Fruit fly (Drosophila melanogaster) whole organism, embryonic: Measurements from ENCODE around the gene CG1640.

Experiments used
- CG10565 ChIP-seq: fragments of 200-800 bp; sonication (Bioruptor generic); optimal IDR thresholded peaks from 3 replicates; lab custom pipeline; 2016; ENCODE audit warnings: missing biosample characterization, mild to moderate bottlenecking, missing genetic modification characterization
- CG11723 ChIP-seq: fragments of 200-800 bp; sonication (Bioruptor generic); optimal IDR thresholded peaks from 2 replicates; lab custom pipeline; 2017; ENCODE audit warnings: missing biosample characterization, mild to moderate bottlenecking, missing genetic modification characterization
- CG12104 ChIP-seq: fragments of 200-800 bp; sonication (Bioruptor generic); optimal IDR thresholded peaks from 3 replicates; lab custom pipeline; 2016; ENCODE audit warnings: missing biosample characterization, missing genetic modification characterization
- CG1233 ChIP-seq: fragments of 200-800 bp; sonication (Bioruptor generic); optimal IDR thresholded peaks from 4 replicates; lab custom pipeline; 2018; ENCODE audit warnings: missing biosample characterization, mild to moderate bottlenecking, missing genetic modification characterization
- CG14441 ChIP-seq: fragments of 200-800 bp; sonication (Bioruptor generic); IDR thresholded peaks from 2 replicates; pipeline ENCODE4 v1.3.6; 2022; ENCODE audit warnings: missing biosample characterization, missing genetic modification characterization
- CG14860 ChIP-seq: fragments of 200-800 bp; sonication (Bioruptor generic); IDR thresholded peaks from 3 replicates; pipeline ENCODE4 v1.3.6; 2022; ENCODE audit warnings: missing biosample characterization, missing genetic modification characterization; ENCODE audit not compliant: partially characterized antibody
- CG1647 ChIP-seq: fragments of 200-800 bp; sonication (Bioruptor generic); optimal IDR thresholded peaks from 3 replicates; lab custom pipeline; 2016; ENCODE audit warnings: missing biosample characterization, missing genetic modification characterization
- CG16863 ChIP-seq: fragments of 200-800 bp; sonication (Bioruptor generic); optimal IDR thresholded peaks from 3 replicates; lab custom pipeline; 2016; ENCODE audit warnings: missing biosample characterization, missing genetic modification characterization
- CG17385 ChIP-seq: fragments of 200-800 bp; sonication (Bioruptor generic); optimal IDR thresholded peaks from 3 replicates; lab custom pipeline; 2018; ENCODE audit warnings: missing biosample characterization, mild to moderate bottlenecking, missing genetic modification characterization
- CG18011 ChIP-seq: fragments of 200-800 bp; sonication (Bioruptor generic); optimal IDR thresholded peaks from 2 replicates; lab custom pipeline; 2017; ENCODE audit warnings: missing biosample characterization, missing genetic modification characterization, mild to moderate bottlenecking, moderate library complexity, missing genotype
- CG30431 ChIP-seq: fragments of 200-800 bp; sonication (Bioruptor generic); optimal IDR thresholded peaks from 2 replicates; lab custom pipeline; 2017; ENCODE audit warnings: missing biosample characterization, missing genetic modification characterization
- CG31365 ChIP-seq: fragments of 200-800 bp; sonication (Bioruptor generic); optimal IDR thresholded peaks from 2 replicates; lab custom pipeline; 2018; ENCODE audit warnings: missing biosample characterization, mild to moderate bottlenecking, missing genetic modification characterization
- CG32772 ChIP-seq: fragments of 200-800 bp; sonication (Bioruptor generic); IDR thresholded peaks from 2 replicates; pipeline ENCODE4 v1.3.6; 2022; ENCODE audit warnings: missing biosample characterization, missing genetic modification characterization
- CG3838 ChIP-seq: fragments of 200-800 bp; sonication (Bioruptor generic); optimal IDR thresholded peaks from 3 replicates; lab custom pipeline; 2016; ENCODE audit warnings: missing biosample characterization, missing genetic modification characterization
- CG4282 ChIP-seq: fragments of 200-800 bp; sonication (Bioruptor generic); optimal IDR thresholded peaks from 2 replicates; lab custom pipeline; 2016; ENCODE audit warnings: missing biosample characterization, missing genetic modification characterization
- CG43689 ChIP-seq: fragments of 200-800 bp; sonication (Bioruptor generic); IDR thresholded peaks from 2 replicates; pipeline ENCODE4 v1.3.6; 2022; ENCODE audit warnings: missing biosample characterization, missing genetic modification characterization
- CG4707 ChIP-seq: fragments of 200-800 bp; sonication (Bioruptor generic); optimal IDR thresholded peaks from 2 replicates; lab custom pipeline; 2018; ENCODE audit warnings: missing biosample characterization, mild to moderate bottlenecking, missing genetic modification characterization, moderate library complexity
- CG4730 ChIP-seq: fragments of 200-800 bp; sonication (Bioruptor generic); IDR thresholded peaks from 2 replicates; pipeline ENCODE4 v1.3.6; 2022; ENCODE audit warnings: missing biosample characterization, missing genetic modification characterization
- CG4820 ChIP-seq: fragments of 200-800 bp; sonication (Bioruptor generic); optimal IDR thresholded peaks from 3 replicates; lab custom pipeline; 2016; ENCODE audit warnings: missing biosample characterization, missing genetic modification characterization
- CG6175 ChIP-seq: fragments of 200-800 bp; sonication (Bioruptor generic); IDR thresholded peaks from 3 replicates; pipeline ENCODE4 v1.3.6; 2022; ENCODE audit warnings: missing biosample characterization, missing genetic modification characterization
- CG6654 ChIP-seq: fragments of 200-800 bp; sonication (Bioruptor generic); optimal IDR thresholded peaks from 2 replicates; lab custom pipeline; 2017; ENCODE audit warnings: missing biosample characterization, mild to moderate bottlenecking, missing genetic modification characterization
- CG8290 ChIP-seq, 3 experiments: fragments of 200-800 bp; sonication (Bioruptor generic); optimal IDR thresholded peaks; 2 replicates each; lab custom pipeline; 2016 to 2019; ENCODE audit warnings: missing biosample characterization in 3 of 3, missing genetic modification characterization in 3 of 3, mild to moderate bottlenecking in 2 of 3, moderate library complexity in 1 of 3
- CG8924 ChIP-seq: fragments of 200-800 bp; optimal IDR thresholded peaks from 3 replicates; lab custom pipeline; 2019; ENCODE audit warnings: missing biosample characterization, mild to moderate bottlenecking, missing genetic modification characterization, moderate library complexity
- CG9437 ChIP-seq: fragments of 200-800 bp; sonication (Bioruptor generic); optimal IDR thresholded peaks from 2 replicates; lab custom pipeline; 2018; ENCODE audit warnings: missing biosample characterization, mild to moderate bottlenecking, missing genetic modification characterization
- CG9876 ChIP-seq: fragments of 200-800 bp; sonication (Bioruptor generic); optimal IDR thresholded peaks from 2 replicates; lab custom pipeline; 2016; ENCODE audit warnings: missing biosample characterization, missing genetic modification characterization
- Gsc ChIP-seq: fragments of 200-800 bp; sonication (Bioruptor generic); IDR thresholded peaks from 2 replicates; pipeline ENCODE4 v1.3.6; 2022; ENCODE audit warnings: missing biosample characterization, missing genetic modification characterization
- Jarid2 ChIP-seq: fragments of 200-800 bp; sonication (Bioruptor generic); optimal IDR thresholded peaks from 3 replicates; lab custom pipeline; 2017; ENCODE audit warnings: mild to moderate bottlenecking, missing biosample characterization, missing genetic modification reagents, missing genetic modification characterization
- Kr ChIP-seq: fragments of 200-800 bp; sonication (Bioruptor generic); optimal IDR thresholded peaks from 2 replicates; lab custom pipeline; 2017; ENCODE audit warnings: missing biosample characterization, mild to moderate bottlenecking, missing genetic modification characterization
- Neu2 ChIP-seq: fragments of 200-800 bp; sonication (Bioruptor generic); optimal IDR thresholded peaks from 3 replicates; lab custom pipeline; 2016; ENCODE audit warnings: missing biosample characterization, missing genetic modification characterization, borderline replicate concordance
- Vsx1 ChIP-seq: fragments of 200-800 bp; sonication (Bioruptor generic); optimal IDR thresholded peaks from 2 replicates; lab custom pipeline; 2017; ENCODE audit warnings: missing biosample characterization, mild to moderate bottlenecking, missing genetic modification characterization, missing genetic modification reagents
- YL-1 ChIP-seq: fragments of 200-800 bp; sonication (Bioruptor generic); optimal IDR thresholded peaks from 3 replicates; lab custom pipeline; 2017; ENCODE audit warnings: missing biosample characterization, mild to moderate bottlenecking, missing genetic modification characterization
- ab ChIP-seq: fragments of 200-800 bp; sonication (Bioruptor generic); optimal IDR thresholded peaks from 2 replicates; lab custom pipeline; 2016; ENCODE audit warnings: missing biosample characterization, missing genetic modification characterization
- aop ChIP-seq: fragments of 200-800 bp; sonication (Bioruptor generic); IDR thresholded peaks from 2 replicates; pipeline ENCODE4 v1.3.6; 2022; ENCODE audit warnings: missing biosample characterization, missing genetic modification characterization
- ase ChIP-seq: fragments of 200-800 bp; sonication (Bioruptor generic); IDR thresholded peaks from 3 replicates; pipeline ENCODE4 v1.3.6; 2022; ENCODE audit warnings: missing biosample characterization, missing genetic modification characterization
- az2 ChIP-seq: fragments of 200-800 bp; sonication (Bioruptor generic); optimal IDR thresholded peaks from 3 replicates; lab custom pipeline; 2016; ENCODE audit warnings: missing biosample characterization, missing genetic modification characterization
- bowl ChIP-seq: fragments of 200-800 bp; sonication (Bioruptor generic); IDR thresholded peaks from 2 replicates; pipeline ENCODE4 v1.3.6; 2022; ENCODE audit warnings: missing biosample characterization, missing genetic modification characterization
- danr ChIP-seq: fragments of 200-800 bp; sonication (Bioruptor generic); IDR thresholded peaks from 2 replicates; pipeline ENCODE4 v1.3.6; 2022; ENCODE audit warnings: missing biosample characterization, missing genetic modification characterization
- fd102C ChIP-seq: fragments of 200-800 bp; sonication (Bioruptor generic); optimal IDR thresholded peaks from 2 replicates; lab custom pipeline; 2018; ENCODE audit warnings: missing biosample characterization, mild to moderate bottlenecking, missing genetic modification characterization, moderate library complexity
- ftz-f1 ChIP-seq: fragments of 200-800 bp; sonication (Bioruptor generic); optimal IDR thresholded peaks from 2 replicates; lab custom pipeline; 2016; ENCODE audit warnings: missing biosample characterization, missing genetic modification characterization
- gce ChIP-seq: fragments of 200-800 bp; sonication (Bioruptor generic); IDR thresholded peaks from 3 replicates; pipeline ENCODE4 v1.3.6; 2022; ENCODE audit warnings: missing biosample characterization, missing genetic modification characterization
- gcm2 ChIP-seq: fragments of 200-800 bp; sonication (Bioruptor generic); optimal IDR thresholded peaks from 2 replicates; lab custom pipeline; 2016; ENCODE audit warnings: missing biosample characterization, missing genetic modification characterization
- gt ChIP-seq: fragments of 200-800 bp; sonication (Bioruptor generic); IDR thresholded peaks from 2 replicates; pipeline ENCODE4 v1.3.6; 2022; ENCODE audit warnings: missing biosample characterization, missing genetic modification characterization
- hbn ChIP-seq: fragments of 200-800 bp; sonication (Bioruptor generic); IDR thresholded peaks from 2 replicates; pipeline ENCODE4 v1.3.6; 2022; ENCODE audit warnings: missing biosample characterization, missing genetic modification characterization; ENCODE audit not compliant: partially characterized antibody
- pho ChIP-seq: fragments of 200-800 bp; sonication (Bioruptor generic); optimal IDR thresholded peaks from 2 replicates; lab custom pipeline; 2016; ENCODE audit warnings: missing biosample characterization, missing genetic modification characterization
- pita ChIP-seq: fragments of 200-800 bp; sonication (Bioruptor generic); optimal IDR thresholded peaks from 2 replicates; lab custom pipeline; 2017; ENCODE audit warnings: missing biosample characterization, mild to moderate bottlenecking, missing genetic modification characterization
- seq ChIP-seq: fragments of 200-800 bp; sonication (Bioruptor generic); IDR thresholded peaks from 2 replicates; pipeline ENCODE4 v1.3.6; 2022; ENCODE audit warnings: missing biosample characterization, missing genetic modification characterization
- stc ChIP-seq: fragments of 200-800 bp; sonication (Bioruptor generic); IDR thresholded peaks from 2 replicates; pipeline ENCODE4 v1.3.6; 2022; ENCODE audit warnings: missing biosample characterization, missing genetic modification characterization
- trem ChIP-seq: fragments of 200-800 bp; optimal IDR thresholded peaks from 3 replicates; lab custom pipeline; 2019; ENCODE audit warnings: missing biosample characterization, mild to moderate bottlenecking, missing genetic modification characterization, moderate library complexity
- zen2 ChIP-seq: fragments of 200-800 bp; sonication (Bioruptor generic); IDR thresholded peaks from 3 replicates; pipeline ENCODE4 v1.3.6; 2022; ENCODE audit warnings: missing biosample characterization, missing genetic modification characterization; ENCODE audit not compliant: partially characterized antibody
- zfh2 ChIP-seq: fragments of 200-800 bp; sonication (Bioruptor generic); optimal IDR thresholded peaks from 2 replicates; lab custom pipeline; 2016; ENCODE audit warnings: missing biosample characterization, missing genetic modification characterization

The CG1640 gene

DNA sequence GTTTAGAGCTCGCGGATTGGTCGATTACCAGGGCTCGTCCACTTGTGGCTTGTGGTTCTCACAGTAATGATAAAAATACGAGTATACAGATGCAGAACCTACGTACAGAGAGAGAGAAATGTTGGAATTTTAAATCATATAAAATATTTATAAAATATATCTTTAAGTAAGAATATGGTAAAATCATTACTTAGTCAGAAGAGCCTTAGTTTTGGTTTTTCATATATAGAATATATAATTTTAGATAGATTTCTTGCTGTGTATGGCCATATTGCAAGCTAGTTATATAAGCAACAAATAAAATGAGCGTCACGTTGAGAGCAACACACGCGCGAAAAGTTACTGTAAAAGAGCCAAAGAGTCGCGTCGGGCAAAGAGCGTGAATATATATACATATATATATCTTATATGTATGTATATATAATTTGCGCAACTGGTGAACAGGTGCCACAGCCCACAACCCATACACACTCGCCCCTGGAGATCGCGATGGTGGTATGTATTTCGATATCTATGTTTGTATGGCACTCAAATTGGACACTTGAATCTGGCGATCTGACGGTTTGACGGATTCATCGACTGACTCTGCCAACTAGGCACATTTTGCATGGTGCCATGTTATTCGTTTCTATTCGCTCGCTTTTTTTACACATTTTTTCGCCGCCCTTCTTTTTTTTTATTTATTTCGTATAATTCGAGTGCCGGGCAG, 20.2 kb downstream of the CG1640 start (continued):
- TF ChIP-seq CG8290 (GFP tag; optimal IDR thresholded peaks at IDR 0.05; lab: Kevin White, UChicago) = no peak
- no peak for TF ChIP-seq CG8290 (tag; optimal IDR thresholded peaks at IDR 0.05; lab: Kevin White, UChicago)
- no peak for TF ChIP-seq gt (GFP tag; lab: Robert Waterston, UW)
- no peak for TF ChIP-seq CG9876 (GFP tag; lab: Kevin White, UChicago)
- TF ChIP-seq Vsx1 (GFP tag; lab: Kevin White, UChicago) = no peak
- no peak for TF ChIP-seq CG31365
- TF ChIP-seq YL-1 = no peak
- TF ChIP-seq gcm2 (GFP tag; lab: Kevin White, UChicago) = no peak
- no peak for TF ChIP-seq Gsc
- no peak for TF ChIP-seq az2
- no peak for TF ChIP-seq ab (GFP tag; lab: Kevin White, UChicago)
- TF ChIP-seq aop (GFP tag; lab: Robert Waterston, UW) = no peak
- no peak for TF ChIP-seq pita (GFP tag; lab: Kevin White, UChicago)
- no peak for TF ChIP-seq fd102C (GFP tag; lab: Kevin White, UChicago)
- peak; percentile 37 for TF ChIP-seq CG12104 (GFP tag; lab: Kevin White, UChicago)
- no peak for TF ChIP-seq CG6654 (GFP tag; lab: Kevin White, UChicago)
- peak; percentile 36; the same call in 1 of the 2 replicates for TF ChIP-seq CG43689
- TF ChIP-seq danr = 0 out of 2 replicates have a peak, but pooled peaks have one; percentile 30
- no peak for TF ChIP-seq CG1647 (GFP tag; lab: Kevin White, UChicago)
- no peak for TF ChIP-seq gce
- no peak for TF ChIP-seq CG30431 (GFP tag; lab: Kevin White, UChicago)
- peak; percentile 72 for TF ChIP-seq CG14441 (GFP tag; lab: Robert Waterston, UW)
- TF ChIP-seq stc (GFP tag; lab: Robert Waterston, UW) = peak; percentile 70
- no peak for TF ChIP-seq Neu2
- TF ChIP-seq CG3838 (GFP tag; lab: Kevin White, UChicago) = no peak
- no peak for TF ChIP-seq CG10565 (GFP tag; lab: Kevin White, UChicago)
- peak; percentile 45; the same call in 2 of the 3 replicates for TF ChIP-seq ase
- TF ChIP-seq CG11723 = no peak
- no peak for TF ChIP-seq trem (tag; lab: Kevin White, UChicago)
- no peak for TF ChIP-seq CG18011 (GFP tag; lab: Kevin White, UChicago)
- TF ChIP-seq zfh2 (GFP tag; lab: Kevin White, UChicago) = no peak
- no peak for TF ChIP-seq CG16863 (GFP tag; lab: Kevin White, UChicago)
- TF ChIP-seq zen2 (GFP tag; lab: Robert Waterston, UW) = no peak
- peak; percentile 56 for TF ChIP-seq CG1233 (GFP tag; lab: Kevin White, UChicago)
- TF ChIP-seq CG9437 (GFP tag; lab: Kevin White, UChicago) = peak; percentile 36
- TF ChIP-seq CG17385 (GFP tag; lab: Kevin White, UChicago) = peak; percentile 61
- no peak for TF ChIP-seq hbn (GFP tag; lab: Robert Waterston, UW)
- peak; percentile 23 for TF ChIP-seq Jarid2 (GFP tag; lab: Kevin White, UChicago)
- TF ChIP-seq CG32772 = 0 out of 2 replicates have a peak, but pooled peaks have one; percentile 34
- 0 out of 3 replicates have a peak, but pooled peaks have one; percentile 14 for TF ChIP-seq CG6175 (GFP tag; lab: Robert Waterston, UW)
- no peak for TF ChIP-seq seq
- TF ChIP-seq ftz-f1 (GFP tag; lab: Kevin White, UChicago) = no peak
- TF ChIP-seq Kr (GFP tag; lab: Kevin White, UChicago) = no peak
- TF ChIP-seq CG4282 (GFP tag; lab: Kevin White, UChicago) = no peak
- TF ChIP-seq bowl (GFP tag; lab: Robert Waterston, UW) = no peak
- no peak for TF ChIP-seq CG4820 (GFP tag; lab: Kevin White, UChicago)
- peak; percentile 80 for TF ChIP-seq CG8924
- no peak for TF ChIP-seq pho
- TF ChIP-seq CG14860 (GFP tag; lab: Robert Waterston, UW) = no peak
- TF ChIP-seq CG4730 (GFP tag; lab: Robert Waterston, UW) = peak; percentile 33; the same call in 1 of the 2 replicates
- no peak for TF ChIP-seq CG4707 (GFP tag; lab: Kevin White, UChicago)
